Worm (Caenorhabditis elegans) whole organism, midembryonic: ENCODE data around the gene odr-2.
"Not testable (repeated sequence)": the region's sequence is repeated elsewhere in the genome, so short reads cannot be mapped to it uniquely, and the experiment has no call there.

ENCODE experiments used
- T22C8.4 ChIP-seq: fragments of 200-800 bp; sonication (Bioruptor generic); IDR thresholded peaks from 2 replicates; pipeline ENCODE4 v1.3.6; 2022; ENCODE audit warnings: missing genetic modification characterization, missing compliant biosample characterization
- cog-1 ChIP-seq: sonication (generic microtip); optimal IDR thresholded peaks from 2 replicates; lab custom pipeline; 2016; ENCODE audit warnings: missing genetic modification characterization, missing compliant biosample characterization
- flt-1 ChIP-seq: fragments of 200-800 bp; sonication (Bioruptor generic); IDR thresholded peaks from 2 replicates; pipeline ENCODE4 v1.3.6; 2022; ENCODE audit warnings: missing genetic modification characterization, missing compliant biosample characterization
- klf-2 ChIP-seq: fragments of 200-800 bp; sonication (Bioruptor generic); conservative IDR thresholded peaks from 2 replicates; pipeline ENCODE4 v1.3.6; 2022; ENCODE audit warnings: missing genetic modification reagents, missing genetic modification characterization, missing compliant biosample characterization
- med-1 ChIP-seq: sonication (generic microtip); optimal IDR thresholded peaks from 2 replicates; lab custom pipeline; 2017; ENCODE audit warnings: missing genetic modification characterization, mild to moderate bottlenecking, missing compliant biosample characterization, antibody characterized with exemption, missing genetic modification reagents; ENCODE audit not compliant: insufficient read depth
- ref-1 ChIP-seq: fragments of 200-800 bp; sonication (Bioruptor generic); conservative IDR thresholded peaks from 2 replicates; pipeline ENCODE4 v1.3.6; 2022; ENCODE audit warnings: missing genetic modification reagents, missing genetic modification characterization, missing compliant biosample characterization
- tab-1 ChIP-seq: fragments of 200-800 bp; sonication (Bioruptor generic); IDR thresholded peaks from 2 replicates; pipeline ENCODE4 v1.3.6; 2022; ENCODE audit warnings: missing genetic modification characterization, missing compliant biosample characterization
- ztf-23 ChIP-seq: fragments of 200-800 bp; sonication (Bioruptor generic); IDR thresholded peaks from 2 replicates; pipeline ENCODE4 v1.3.6; 2022; ENCODE audit warnings: missing genetic modification reagents, missing genetic modification characterization, missing compliant biosample characterization
- ztf-29 ChIP-seq: fragments of 200-800 bp; sonication (Bioruptor generic); IDR thresholded peaks from 2 replicates; pipeline ENCODE4 v1.3.6; 2022; ENCODE audit warnings: missing genetic modification reagents, missing genetic modification characterization, missing compliant biosample characterization

Gene odr-2

DNA sequence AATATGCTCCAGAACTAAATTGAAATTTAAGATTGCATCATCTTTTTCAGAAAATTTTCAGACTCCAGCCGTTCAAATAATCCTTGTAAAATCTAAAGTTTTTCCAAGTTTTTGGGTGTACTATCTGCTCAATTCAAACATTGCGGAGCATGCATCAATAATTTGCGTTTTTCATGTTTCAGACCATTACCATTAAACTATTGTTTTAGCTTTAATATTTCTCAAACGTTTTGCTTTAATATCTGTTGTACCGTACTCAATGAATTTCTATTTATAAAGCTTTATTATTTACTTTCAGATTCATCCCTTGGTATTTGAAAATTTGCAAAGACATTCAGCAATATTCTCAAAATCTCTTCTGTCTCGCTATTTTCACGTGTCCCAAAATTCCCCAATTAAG, at the start of gene odr-2:
odr-2 (plus strand) TSS at position 301 of the 400 bp plus-strand sequence.
- TF ChIP-seq tab-1: no peak
- TF ChIP-seq ztf-23 (GFP tag; lab: Robert Waterston, UW): no peak
- no peak for TF ChIP-seq ztf-29
- TF ChIP-seq cog-1 (tag; lab: Kevin White, UChicago): no peak
- no peak for TF ChIP-seq ref-1 (GFP tag; lab: Robert Waterston, UW)

- TF ChIP-seq med-1 (GFP tag; lab: Kevin White, UChicago) (no peak), T22C8.4 (GFP tag; lab: Robert Waterston, UW) (no peak), klf-2 (GFP tag; lab: Robert Waterston, UW) (no peak), ref-1 (GFP tag; lab: Robert Waterston, UW) (no peak), cog-1 (tag; lab: Kevin White, UChicago) (no peak), ztf-29 (no peak), flt-1 (GFP tag; lab: Robert Waterston, UW) (no peak), tab-1 (no peak), ztf-23 (GFP tag; lab: Robert Waterston, UW) (no peak)
Measured at ce11 chrV:7054598-7054997, 48.7 kb upstream of the odr-2 start, which contains the start of gene spig-8. spig-8 (plus strand) TSS chrV:7054898.

- not testable (repeated sequence) for TF ChIP-seq ref-1 (GFP tag; lab: Robert Waterston, UW); ztf-29; T22C8.4 (GFP tag; lab: Robert Waterston, UW)
Measured at ce11 chrV:7057795-7058194, 45.6 kb upstream of the odr-2 start, which contains the start of gene Y57E12AL.2. Y57E12AL.2 (plus strand) TSS chrV:7058095.

- no peak for TF ChIP-seq ztf-23 (GFP tag; lab: Robert Waterston, UW)
- TF ChIP-seq flt-1 (GFP tag; lab: Robert Waterston, UW): no peak
- no peak for TF ChIP-seq cog-1 (tag; lab: Kevin White, UChicago)
- no peak for TF ChIP-seq med-1 (GFP tag; lab: Kevin White, UChicago)
- TF ChIP-seq tab-1: no peak
- TF ChIP-seq ref-1 (GFP tag; lab: Robert Waterston, UW): no peak
Measured at ce11 chrV:7059350-7059749, 44.0 kb upstream of the odr-2 start, which contains the start of gene mdt-6. mdt-6 (minus strand) TSS chrV:7059624.

ce11 chrV:7060396-7060795, 43.0 kb upstream of the odr-2 start, which contains the start of the genes Y57E12AL.6 and Y57E12AL.1:
Y57E12AL.6 (minus strand) TSS chrV:7060470.
Y57E12AL.1 (plus strand) TSS chrV:7060530.
- TF ChIP-seq tab-1: 0 out of 2 replicates have a peak, but pooled peaks have one; percentile 38
- TF ChIP-seq ref-1 (GFP tag; lab: Robert Waterston, UW): no peak
- 0 out of 2 replicates have a peak, but pooled peaks have one; percentile 15 for TF ChIP-seq ztf-29
- peak; percentile 54 for TF ChIP-seq T22C8.4 (GFP tag; lab: Robert Waterston, UW)
- TF ChIP-seq cog-1 (tag; lab: Kevin White, UChicago): peak; percentile 43
- peak; percentile 80 for TF ChIP-seq ztf-23 (GFP tag; lab: Robert Waterston, UW)
- TF ChIP-seq med-1 (GFP tag; lab: Kevin White, UChicago): peak; percentile 56
- peak; percentile 54 for TF ChIP-seq flt-1 (GFP tag; lab: Robert Waterston, UW)
- peak; percentile 50; the same call in 1 of the 2 replicates for TF ChIP-seq klf-2 (GFP tag; lab: Robert Waterston, UW)

DNA sequence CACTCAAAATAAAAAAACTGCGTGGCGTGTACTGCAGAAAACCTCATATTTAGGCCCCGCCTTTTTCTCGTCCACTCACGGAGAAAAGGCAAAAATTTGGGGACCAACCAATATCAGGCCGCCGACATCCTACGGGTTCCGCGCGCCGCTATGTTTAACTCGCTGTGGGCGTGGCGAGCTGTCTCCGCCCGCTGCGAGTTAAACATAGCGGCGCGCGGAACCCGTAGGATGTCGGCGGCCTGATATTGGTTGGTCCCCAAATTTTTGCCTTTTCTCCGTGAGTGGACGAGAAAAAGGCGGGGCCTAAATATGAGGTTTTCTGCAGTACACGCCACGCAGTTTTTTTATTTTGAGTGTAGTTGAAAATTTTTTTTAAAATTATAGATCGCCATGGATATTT, 40.6 kb upstream of the odr-2 start, which contains the start of gene tmem-258:
tmem-258 (plus strand) TSS at position 385 of the 400 bp plus-strand sequence.
- TF ChIP-seq ztf-23, ref-1, flt-1 (GFP tag; lab: Robert Waterston, UW): not testable (repeated sequence)

- TF ChIP-seq tab-1 (no peak), ztf-23 (GFP tag; lab: Robert Waterston, UW) (no peak), med-1 (GFP tag; lab: Kevin White, UChicago) (no peak), cog-1 (tag; lab: Kevin White, UChicago) (no peak), klf-2 (GFP tag; lab: Robert Waterston, UW) (no peak), ref-1 (GFP tag; lab: Robert Waterston, UW) (no peak), ztf-29 (no peak), T22C8.4 (GFP tag; lab: Robert Waterston, UW) (no peak), flt-1 (GFP tag; lab: Robert Waterston, UW) (no peak)
Measured at ce11 chrV:7065226-7065625, 38.1 kb upstream of the odr-2 start, which contains the start of gene Y57E12AR.1. Y57E12AR.1 (minus strand) TSS chrV:7065326.

ce11 chrV:7068861-7069260, 34.5 kb upstream of the odr-2 start:
- TF ChIP-seq klf-2 (GFP tag; lab: Robert Waterston, UW): no peak
- TF ChIP-seq ztf-29: no peak
- TF ChIP-seq flt-1 (GFP tag; lab: Robert Waterston, UW): no peak
- no peak for TF ChIP-seq T22C8.4 (GFP tag; lab: Robert Waterston, UW)
- no peak for TF ChIP-seq med-1 (GFP tag; lab: Kevin White, UChicago)
- no peak for TF ChIP-seq ref-1 (GFP tag; lab: Robert Waterston, UW)
- no peak for TF ChIP-seq tab-1
- no peak for TF ChIP-seq cog-1 (tag; lab: Kevin White, UChicago)
- TF ChIP-seq ztf-23 (GFP tag; lab: Robert Waterston, UW): no peak

DNA sequence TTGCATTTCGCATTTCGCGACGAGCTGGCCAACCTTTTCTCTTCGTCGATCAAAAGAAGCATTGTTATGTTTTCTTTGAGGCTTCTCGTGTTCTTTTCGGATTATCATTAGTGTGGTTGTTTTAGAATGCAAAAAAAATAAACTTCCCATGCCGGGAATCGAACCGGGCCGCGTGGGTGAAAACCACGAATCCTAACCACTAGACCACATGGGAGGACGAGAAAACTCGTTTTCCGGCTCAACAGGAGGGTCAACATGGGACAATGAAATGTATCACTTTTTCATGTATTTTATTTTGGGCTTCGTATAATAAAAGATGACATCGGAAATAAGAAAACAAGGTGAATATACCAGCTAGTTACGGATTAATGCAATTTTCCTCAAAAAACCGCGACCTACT, 33.7 kb upstream of the odr-2 start:
- TF ChIP-seq ztf-23 (GFP tag; lab: Robert Waterston, UW): no peak
- TF ChIP-seq flt-1 (GFP tag; lab: Robert Waterston, UW): no peak
- TF ChIP-seq tab-1: no peak
- no peak for TF ChIP-seq klf-2 (GFP tag; lab: Robert Waterston, UW)
- no peak for TF ChIP-seq ztf-29
- TF ChIP-seq ref-1 (GFP tag; lab: Robert Waterston, UW): no peak
- TF ChIP-seq cog-1 (tag; lab: Kevin White, UChicago): no peak
- TF ChIP-seq med-1 (GFP tag; lab: Kevin White, UChicago): no peak
- TF ChIP-seq T22C8.4 (GFP tag; lab: Robert Waterston, UW): no peak
